Fruit fly (Drosophila melanogaster) whole organism, embryonic: ENCODE measurements around the gene CG3999.

ENCODE experiments used
- Ada2b ChIP-seq: fragments of 200-800 bp; sonication (Bioruptor generic); IDR thresholded peaks from 2 replicates; pipeline ENCODE4 v1.3.6; 2022; ENCODE audit warnings: missing biosample characterization, missing genetic modification characterization
- CG10959 ChIP-seq: fragments of 200-800 bp; sonication (Bioruptor generic); IDR thresholded peaks from 2 replicates; pipeline ENCODE4 v1.3.6; 2022; ENCODE audit warnings: missing biosample characterization, missing genetic modification characterization
- CG11695 ChIP-seq: fragments of 200-800 bp; sonication (Bioruptor generic); IDR thresholded peaks from 3 replicates; pipeline ENCODE4 v1.3.6; 2022; ENCODE audit warnings: missing biosample characterization, missing genetic modification characterization
- CG12744 ChIP-seq: fragments of 200-800 bp; sonication (Bioruptor generic); optimal IDR thresholded peaks from 2 replicates; lab custom pipeline; 2016; ENCODE audit warnings: missing biosample characterization, missing genetic modification characterization
- CG12942 ChIP-seq: fragments of 200-800 bp; sonication (Bioruptor generic); optimal IDR thresholded peaks from 3 replicates; lab custom pipeline; 2016; ENCODE audit warnings: missing biosample characterization, missing genetic modification characterization
- CG14667 ChIP-seq: fragments of 200-800 bp; sonication (Bioruptor generic); IDR thresholded peaks from 2 replicates; pipeline ENCODE4 v1.3.6; 2022; ENCODE audit warnings: missing biosample characterization, missing genetic modification characterization
- CG14965 ChIP-seq: fragments of 200-800 bp; sonication (Bioruptor generic); optimal IDR thresholded peaks from 2 replicates; lab custom pipeline; 2016; ENCODE audit warnings: missing biosample characterization, missing genetic modification characterization, borderline replicate concordance
- CG15073 ChIP-seq: fragments of 200-800 bp; sonication (Bioruptor generic); optimal IDR thresholded peaks from 2 replicates; lab custom pipeline; 2016; ENCODE audit warnings: missing biosample characterization, missing genetic modification characterization
- CG18764 ChIP-seq: fragments of 200-800 bp; sonication (Bioruptor generic); optimal IDR thresholded peaks from 3 replicates; lab custom pipeline; 2016; ENCODE audit warnings: missing biosample characterization, missing genetic modification characterization
- CG2129 ChIP-seq: fragments of 200-800 bp; sonication (Bioruptor generic); IDR thresholded peaks from 2 replicates; pipeline ENCODE4 v1.3.6; 2022; ENCODE audit warnings: missing biosample characterization, missing genetic modification characterization; ENCODE audit not compliant: partially characterized antibody
- CG31365 ChIP-seq: fragments of 200-800 bp; sonication (Bioruptor generic); optimal IDR thresholded peaks from 2 replicates; lab custom pipeline; 2018; ENCODE audit warnings: missing biosample characterization, mild to moderate bottlenecking, missing genetic modification characterization
- CG3163 ChIP-seq: fragments of 200-800 bp; sonication (Bioruptor generic); optimal IDR thresholded peaks from 3 replicates; lab custom pipeline; 2016; ENCODE audit warnings: missing biosample characterization, missing genetic modification characterization
- CG32532 ChIP-seq: fragments of 200-800 bp; sonication (Bioruptor generic); IDR thresholded peaks from 2 replicates; pipeline ENCODE4 v1.3.6; 2022; ENCODE audit warnings: missing biosample characterization, missing genetic modification characterization
- CG32767 ChIP-seq: fragments of 200-800 bp; sonication (Bioruptor generic); IDR thresholded peaks from 2 replicates; pipeline ENCODE4 v1.3.6; 2022; ENCODE audit warnings: missing biosample characterization, missing genetic modification characterization
- CG32772 ChIP-seq: fragments of 200-800 bp; sonication (Bioruptor generic); IDR thresholded peaks from 2 replicates; pipeline ENCODE4 v1.3.6; 2022; ENCODE audit warnings: missing biosample characterization, missing genetic modification characterization
- CG42726 ChIP-seq: fragments of 200-800 bp; sonication (Bioruptor generic); IDR thresholded peaks from 2 replicates; pipeline ENCODE4 v1.3.6; 2022; ENCODE audit warnings: missing biosample characterization, missing genetic modification characterization; ENCODE audit not compliant: partially characterized antibody
- CG4360 ChIP-seq: fragments of 200-800 bp; sonication (Bioruptor generic); IDR thresholded peaks from 2 replicates; pipeline ENCODE4 v1.3.6; 2022; ENCODE audit warnings: missing biosample characterization, missing genetic modification characterization
- CG4424 ChIP-seq: fragments of 200-800 bp; sonication (Bioruptor generic); optimal IDR thresholded peaks from 3 replicates; lab custom pipeline; 2016; ENCODE audit warnings: missing biosample characterization, missing genetic modification characterization
- CG6654 ChIP-seq: fragments of 200-800 bp; sonication (Bioruptor generic); optimal IDR thresholded peaks from 2 replicates; lab custom pipeline; 2017; ENCODE audit warnings: missing biosample characterization, mild to moderate bottlenecking, missing genetic modification characterization
- CG7963 ChIP-seq: fragments of 200-800 bp; sonication (Bioruptor generic); IDR thresholded peaks from 3 replicates; pipeline ENCODE4 v1.3.6; 2022; ENCODE audit warnings: missing biosample characterization, missing genetic modification characterization; ENCODE audit not compliant: partially characterized antibody
- CG9437 ChIP-seq: fragments of 200-800 bp; sonication (Bioruptor generic); optimal IDR thresholded peaks from 2 replicates; lab custom pipeline; 2018; ENCODE audit warnings: missing biosample characterization, mild to moderate bottlenecking, missing genetic modification characterization
- CG9727 ChIP-seq: fragments of 200-800 bp; sonication (Bioruptor generic); optimal IDR thresholded peaks from 3 replicates; lab custom pipeline; 2017; ENCODE audit warnings: missing biosample characterization, mild to moderate bottlenecking, missing genetic modification characterization
- Doc2 ChIP-seq: fragments of 200-800 bp; sonication (Bioruptor generic); IDR thresholded peaks from 2 replicates; pipeline ENCODE4 v1.3.6; 2022; ENCODE audit warnings: missing biosample characterization, missing genetic modification characterization
- Doc3 ChIP-seq: fragments of 200-800 bp; sonication (Bioruptor generic); IDR thresholded peaks from 3 replicates; pipeline ENCODE4 v1.3.6; 2022; ENCODE audit warnings: missing biosample characterization, missing genetic modification characterization; ENCODE audit not compliant: partially characterized antibody
- HLH54F ChIP-seq: fragments of 200-800 bp; sonication (Bioruptor generic); optimal IDR thresholded peaks from 3 replicates; lab custom pipeline; 2016; ENCODE audit warnings: missing biosample characterization, missing genetic modification characterization
- Hr3 ChIP-seq: fragments of 200-800 bp; sonication (Bioruptor generic); optimal IDR thresholded peaks from 3 replicates; lab custom pipeline; 2016; ENCODE audit warnings: missing biosample characterization, missing genetic modification characterization
- Hr39 ChIP-seq: fragments of >200 bp; optimal IDR thresholded peaks from 2 replicates; lab custom pipeline; 2017
- Hsf ChIP-seq: fragments of 200-800 bp; sonication (Bioruptor generic); optimal IDR thresholded peaks from 3 replicates; lab custom pipeline; 2016; ENCODE audit warnings: missing biosample characterization, missing genetic modification characterization
- Myb ChIP-seq: fragments of 200-800 bp; sonication (Bioruptor generic); optimal IDR thresholded peaks from 2 replicates; lab custom pipeline; 2016; ENCODE audit warnings: missing biosample characterization, missing genetic modification characterization
- Nf-YA ChIP-seq: fragments of 200-800 bp; sonication (Bioruptor generic); IDR thresholded peaks from 2 replicates; pipeline ENCODE4 v1.3.6; 2022; ENCODE audit warnings: missing biosample characterization, missing genetic modification characterization
- PHDP ChIP-seq: fragments of 200-800 bp; sonication (Bioruptor generic); optimal IDR thresholded peaks from 3 replicates; lab custom pipeline; 2018; ENCODE audit warnings: missing biosample characterization, mild to moderate bottlenecking, missing genetic modification characterization, moderate library complexity
- Ptx1 ChIP-seq: fragments of 200-800 bp; sonication (Bioruptor generic); IDR thresholded peaks from 2 replicates; pipeline ENCODE4 v1.3.6; 2022; ENCODE audit warnings: missing biosample characterization, missing genetic modification characterization
- TFAM ChIP-seq: fragments of 200-800 bp; sonication (Bioruptor generic); optimal IDR thresholded peaks from 2 replicates; lab custom pipeline; 2017; ENCODE audit warnings: missing biosample characterization, missing genetic modification characterization, inconsistent platforms
- Usf ChIP-seq: fragments of 200-800 bp; sonication (Bioruptor generic); optimal IDR thresholded peaks from 2 replicates; lab custom pipeline; 2017; ENCODE audit warnings: missing genotype, missing biosample characterization, missing genetic modification characterization
- Xrp1 ChIP-seq: fragments of 200-800 bp; sonication (Bioruptor generic); IDR thresholded peaks from 2 replicates; pipeline ENCODE4 v1.3.6; 2022; ENCODE audit warnings: missing biosample characterization, missing genetic modification characterization
- cad ChIP-seq: fragments of >200 bp; optimal IDR thresholded peaks from 2 replicates; lab custom pipeline; 2017; ENCODE audit warnings: missing biosample characterization, missing genetic modification characterization
- cas ChIP-seq: fragments of 200-800 bp; sonication (Bioruptor generic); IDR thresholded peaks from 2 replicates; pipeline ENCODE4 v1.3.6; 2022; ENCODE audit warnings: missing biosample characterization, missing genetic modification characterization
- cg ChIP-seq: fragments of 200-800 bp; sonication (Bioruptor generic); optimal IDR thresholded peaks from 3 replicates; lab custom pipeline; 2019; ENCODE audit warnings: missing biosample characterization, mild to moderate bottlenecking, missing genetic modification characterization, moderate library complexity
- ci ChIP-seq: fragments of 200-800 bp; sonication (Bioruptor generic); IDR thresholded peaks from 3 replicates; pipeline ENCODE4 v1.3.6; 2022; ENCODE audit warnings: missing biosample characterization, missing genetic modification characterization
- croc ChIP-seq: fragments of 200-800 bp; sonication (Bioruptor generic); conservative IDR thresholded peaks from 3 replicates; pipeline ENCODE4 v1.3.6; 2022; ENCODE audit warnings: missing biosample characterization, missing genetic modification characterization
- disco-r ChIP-seq: fragments of 200-800 bp; sonication (Bioruptor generic); optimal IDR thresholded peaks from 2 replicates; lab custom pipeline; 2016; ENCODE audit warnings: missing biosample characterization, missing genetic modification characterization
- jing ChIP-seq: fragments of 200-800 bp; sonication (Bioruptor generic); optimal IDR thresholded peaks from 2 replicates; lab custom pipeline; 2018; ENCODE audit warnings: missing biosample characterization, mild to moderate bottlenecking, missing genetic modification characterization
- kni ChIP-seq: fragments of 200-800 bp; sonication (Bioruptor generic); optimal IDR thresholded peaks from 3 replicates; lab custom pipeline; 2017; ENCODE audit warnings: mild to moderate bottlenecking, missing biosample characterization, missing genetic modification reagents, missing genetic modification characterization
- lmd ChIP-seq: fragments of 200-800 bp; sonication (Bioruptor generic); IDR thresholded peaks from 2 replicates; pipeline ENCODE4 v1.3.6; 2022; ENCODE audit warnings: missing biosample characterization, missing genetic modification characterization
- pnt ChIP-seq: fragments of 200-800 bp; sonication (Bioruptor generic); optimal IDR thresholded peaks from 3 replicates; lab custom pipeline; 2016; ENCODE audit warnings: missing biosample characterization, missing genetic modification characterization
- ro ChIP-seq: fragments of 200-800 bp; sonication (Bioruptor generic); IDR thresholded peaks from 2 replicates; pipeline ENCODE4 v1.3.6; 2022; ENCODE audit warnings: missing biosample characterization, missing genetic modification characterization
- sima ChIP-seq: fragments of 200-800 bp; sonication (Bioruptor generic); optimal IDR thresholded peaks from 2 replicates; lab custom pipeline; 2016; ENCODE audit warnings: missing biosample characterization, missing genetic modification characterization
- tll ChIP-seq, 2 experiments: fragments of 200-800 bp in 1 of 2; fragments of >200 bp in 1 of 2; sonication (Bioruptor generic) in 1 of 2; optimal IDR thresholded peaks; 2 replicates each; lab custom pipeline; 2017 to 2019; ENCODE audit warnings: missing biosample characterization in 2 of 2, missing genetic modification characterization in 2 of 2, mild to moderate bottlenecking in 1 of 2, moderate library complexity in 1 of 2
- tna ChIP-seq: fragments of 200-800 bp; sonication (Bioruptor generic); IDR thresholded peaks from 2 replicates; pipeline ENCODE4 v1.3.6; 2022; ENCODE audit warnings: missing biosample characterization, missing genetic modification characterization; ENCODE audit not compliant: partially characterized antibody
- vnd ChIP-seq: fragments of 200-800 bp; sonication (Bioruptor generic); IDR thresholded peaks from 3 replicates; pipeline ENCODE4 v1.3.6; 2022; ENCODE audit warnings: missing biosample characterization, missing genetic modification characterization; ENCODE audit not compliant: partially characterized antibody
- wek ChIP-seq: fragments of 200-800 bp; sonication (Bioruptor generic); optimal IDR thresholded peaks from 3 replicates; lab custom pipeline; 2018; ENCODE audit warnings: missing biosample characterization, mild to moderate bottlenecking, missing genetic modification characterization, moderate library complexity

Gene CG3999

DNA sequence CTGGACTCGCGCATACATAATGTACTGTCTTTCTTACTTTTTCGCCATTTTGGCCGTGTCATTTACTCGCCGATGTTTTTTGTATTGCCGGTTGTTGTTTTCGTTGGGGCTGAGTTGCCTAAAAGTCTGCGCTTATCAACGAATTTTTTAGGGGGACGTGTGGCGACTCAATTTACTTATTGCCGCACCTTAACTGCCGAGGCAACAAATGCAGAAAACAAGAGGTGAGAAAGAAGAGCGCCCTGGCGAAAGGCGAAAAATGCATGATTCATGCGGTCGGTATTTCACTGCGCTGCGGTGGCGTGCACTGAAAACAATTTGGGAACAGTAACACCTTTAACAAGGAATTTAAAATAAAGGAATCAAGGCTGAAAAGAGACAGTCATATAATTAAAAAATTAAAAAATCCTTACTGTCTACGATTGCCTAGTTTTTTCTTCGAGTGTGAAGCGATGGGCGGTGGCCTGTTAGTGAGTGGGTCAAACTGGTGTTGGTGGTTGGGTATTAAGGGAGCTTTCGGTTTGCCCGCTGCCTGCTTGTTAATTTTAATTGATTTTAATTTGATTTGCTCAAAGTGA is 17.6 kb downstream of the CG3999 start (continued):
- TF ChIP-seq cg (GFP tag; lab: Kevin White, UChicago) (no peak), CG6654 (peak; percentile 35), Hr39 (lab: Kevin White, UChicago) (no peak), Hsf (GFP tag; lab: Kevin White, UChicago) (peak; percentile 62), CG15073 (GFP tag; lab: Kevin White, UChicago) (no peak), CG32772 (GFP tag; lab: Robert Waterston, UW) (peak; percentile 77), CG32532 (GFP tag; lab: Robert Waterston, UW) (peak; percentile 80), lmd (peak; percentile 80), Myb (GFP tag; lab: Kevin White, UChicago) (no peak), Doc3 (GFP tag; lab: Robert Waterston, UW) (no peak), cad (GFP tag; lab: Kevin White, UChicago) (no peak), tna (GFP tag; lab: Robert Waterston, UW) (no peak), Usf (GFP tag; lab: Kevin White, UChicago) (peak; percentile 23), TFAM (GFP tag; lab: Kevin White, UChicago) (peak; percentile 25), disco-r (GFP tag; lab: Kevin White, UChicago) (no peak), Doc2 (GFP tag; lab: Robert Waterston, UW) (peak; percentile 67), CG4424 (GFP tag; lab: Kevin White, UChicago) (peak; percentile 37), HLH54F (GFP tag; lab: Kevin White, UChicago) (peak; percentile 21), ci (peak; percentile 93), vnd (no peak), kni (GFP tag; lab: Kevin White, UChicago) (no peak), CG9727 (GFP tag; lab: Kevin White, UChicago) (no peak), CG2129 (no peak), Xrp1 (GFP tag; lab: Robert Waterston, UW) (peak; percentile 65; the same call in 1 of the 2 replicates), Nf-YA (peak; percentile 66; the same call in 1 of the 2 replicates), CG14667 (GFP tag; lab: Robert Waterston, UW) (peak; percentile 77), CG7963 (GFP tag; lab: Robert Waterston, UW) (no peak), CG4360 (no peak), CG12744 (GFP tag; lab: Kevin White, UChicago) (peak; percentile 14), CG42726 (GFP tag; lab: Robert Waterston, UW) (no peak), CG31365 (tag; lab: Kevin White, UChicago) (no peak), CG3163 (no peak), Ada2b (GFP tag; lab: Robert Waterston, UW) (peak; percentile 77), CG14965 (GFP tag; lab: Kevin White, UChicago) (peak; percentile 10), CG11695 (GFP tag; lab: Robert Waterston, UW) (0 out of 3 replicates have a peak, but pooled peaks have one; percentile 49), jing (peak; percentile 40), ro (GFP tag; lab: Robert Waterston, UW) (no peak), croc (GFP tag; lab: Robert Waterston, UW) (no peak; the same call in 2 of the 3 replicates), sima (GFP tag; lab: Kevin White, UChicago) (no peak), CG10959 (GFP tag; lab: Robert Waterston, UW) (no peak), cas (GFP tag; lab: Robert Waterston, UW) (0 out of 2 replicates have a peak, but pooled peaks have one; percentile 23), CG12942 (GFP tag; lab: Kevin White, UChicago) (peak; percentile 28), CG18764 (peak; percentile 32), PHDP (tag; lab: Kevin White, UChicago) (peak; percentile 73), tll (GFP tag; optimal IDR thresholded peaks at IDR 0.05; lab: Kevin White, UChicago) (no peak), Hr3 (peak; percentile 53), CG32767 (GFP tag; lab: Robert Waterston, UW) (peak; percentile 69; the same call in 1 of the 2 replicates), CG9437 (no peak), wek (no peak), Ptx1 (GFP tag; lab: Robert Waterston, UW) (peak; percentile 80), pnt (GFP tag; lab: Kevin White, UChicago) (peak; percentile 45)
